Fruit fly (Drosophila melanogaster) whole organism, pupa: ENCODE data around the gene Taf10b.

ENCODE experiments used
- CG10348 ChIP-seq: fragments of 200-800 bp; sonication (Bioruptor generic); IDR thresholded peaks from 2 replicates; pipeline ENCODE4 v1.3.6; 2022; ENCODE audit warnings: missing biosample characterization, missing genetic modification characterization
- CG14655 ChIP-seq: fragments of 200-800 bp; sonication (Bioruptor generic); optimal IDR thresholded peaks from 3 replicates; lab custom pipeline; 2017; ENCODE audit warnings: mild to moderate bottlenecking, missing biosample characterization, missing genetic modification reagents, missing genetic modification characterization
- CG34367 ChIP-seq: fragments of 200-800 bp; sonication (Bioruptor generic); optimal IDR thresholded peaks from 2 replicates; lab custom pipeline; 2018; ENCODE audit warnings: missing biosample characterization, mild to moderate bottlenecking, missing genetic modification characterization
- CG4496 ChIP-seq: fragments of 200-800 bp; sonication (Bioruptor generic); IDR thresholded peaks from 3 replicates; pipeline ENCODE4 v1.3.6; 2022; ENCODE audit warnings: missing biosample characterization, missing genetic modification characterization
- CG8301 ChIP-seq: fragments of 200-800 bp; sonication (Bioruptor generic); optimal IDR thresholded peaks from 2 replicates; lab custom pipeline; 2018; ENCODE audit warnings: missing biosample characterization, mild to moderate bottlenecking, missing genetic modification characterization
- Ets98B ChIP-seq: fragments of 200-800 bp; sonication (Bioruptor generic); IDR thresholded peaks from 2 replicates; pipeline ENCODE4 v1.3.6; 2022; ENCODE audit warnings: missing biosample characterization, missing genetic modification characterization
- Snoo ChIP-seq: fragments of 200-800 bp; sonication (Bioruptor generic); optimal IDR thresholded peaks from 3 replicates; lab custom pipeline; 2017; ENCODE audit warnings: missing biosample characterization, mild to moderate bottlenecking, missing genetic modification characterization, inconsistent platforms
- fd96Ca ChIP-seq: fragments of 200-800 bp; sonication (Bioruptor generic); IDR thresholded peaks from 3 replicates; pipeline ENCODE4 v1.3.6; 2022; ENCODE audit warnings: missing biosample characterization, missing genetic modification characterization
- gl ChIP-seq: fragments of 200-800 bp; sonication (Bioruptor generic); optimal IDR thresholded peaks from 2 replicates; lab custom pipeline; 2018; ENCODE audit warnings: missing biosample characterization, mild to moderate bottlenecking, missing genetic modification characterization

DNA sequence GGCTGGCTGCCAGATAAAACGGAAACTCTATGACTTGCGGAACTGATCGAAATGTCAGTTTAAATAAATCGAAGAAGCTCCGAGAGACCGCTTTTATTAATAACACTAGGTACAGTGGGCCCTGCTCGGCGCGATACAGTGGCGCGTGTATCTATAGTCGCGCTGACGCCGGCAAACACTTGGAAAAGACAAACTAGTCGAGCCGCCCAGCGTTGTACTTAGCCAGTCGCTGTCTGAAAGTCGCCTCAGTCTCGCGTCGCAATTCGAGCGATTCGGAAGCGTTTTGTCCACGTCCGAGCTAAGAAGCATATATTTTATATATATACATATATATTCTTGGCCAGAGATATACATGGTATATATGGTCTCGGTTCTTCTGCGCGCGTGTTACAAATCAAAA is 37.8 kb downstream of the Taf10b start:
- TF ChIP-seq fd96Ca (GFP tag; lab: Robert Waterston, UW) = peak; percentile 37; the same call in 1 of the 3 replicates
- no peak for TF ChIP-seq gl (tag; lab: Kevin White, UChicago)
- TF ChIP-seq CG4496 = peak; percentile 63
- TF ChIP-seq Ets98B = peak; percentile 71
- TF ChIP-seq CG34367 (tag; lab: Kevin White, UChicago) = no peak
- TF ChIP-seq CG14655 = peak; percentile 58
- TF ChIP-seq CG10348 (GFP tag; lab: Robert Waterston, UW) = no peak
- no peak for TF ChIP-seq Snoo (tag; lab: Kevin White, UChicago)
- TF ChIP-seq CG8301 = peak; percentile 8
